Fruit fly (Drosophila melanogaster): ENCODE measurements around the gene Cyp4ac2.

Gene Cyp4ac2

DNA sequence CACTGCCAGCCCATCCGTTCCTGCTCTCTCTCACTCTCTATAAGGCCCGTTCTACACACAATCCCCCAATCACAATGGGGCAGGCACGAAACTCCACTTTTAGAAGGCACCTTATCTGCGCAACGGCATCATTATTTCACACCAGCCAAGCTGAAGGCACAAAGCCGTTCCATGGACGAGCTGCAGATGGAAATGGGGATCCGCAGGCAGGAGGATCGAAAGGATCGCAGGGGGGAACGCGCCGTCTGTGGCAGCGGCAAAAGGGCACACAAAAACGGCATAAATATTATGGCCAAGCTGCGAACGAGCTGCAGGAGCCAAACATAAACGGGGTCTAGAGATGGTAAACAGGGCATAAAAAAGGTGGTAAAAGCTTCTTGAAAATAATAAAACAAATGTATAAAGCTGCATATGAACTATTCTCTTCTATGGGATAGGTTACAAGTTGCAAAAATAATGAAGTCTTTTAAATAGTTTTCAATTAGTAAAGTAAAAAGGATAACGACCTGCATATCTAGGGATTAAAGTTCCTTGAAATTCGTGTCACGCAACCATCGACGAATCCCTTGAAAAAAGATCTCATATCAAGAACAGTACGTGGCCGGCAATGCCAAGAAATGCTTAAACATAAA is 13.7 kb upstream of the Cyp4ac2 start:
- TF ChIP-seq CG5204 (GFP tag; optimal IDR thresholded peaks at IDR 0.05) (no peak), CG11617 (GFP tag; optimal IDR thresholded peaks at IDR 0.05) (no peak), bab1 (GFP tag; optimal IDR thresholded peaks at IDR 0.05) (no peak), CG7101 (tag; optimal IDR thresholded peaks at IDR 0.05) (no peak), kay (GFP tag; ENCODE audit: borderline replicate concordance) (no peak), Crg-1 (GFP tag; optimal IDR thresholded peaks at IDR 0.05) (no peak), cnc (optimal IDR thresholded peaks at IDR 0.05) (no peak), CG12768 (GFP tag; optimal IDR thresholded peaks at IDR 0.05) (no peak), Hr96 (GFP tag; optimal IDR thresholded peaks at IDR 0.05) (no peak), CG1620 (GFP tag; optimal IDR thresholded peaks at IDR 0.05) (no peak), CG33017 (tag; optimal IDR thresholded peaks at IDR 0.05) (no peak), toe (GFP tag; optimal IDR thresholded peaks at IDR 0.05) (no peak), cic (GFP tag; optimal IDR thresholded peaks at IDR 0.05) (no peak), Mnt (GFP tag; optimal IDR thresholded peaks at IDR 0.05) (no peak), Clk (GFP tag; optimal IDR thresholded peaks at IDR 0.05) (no peak), CG7045 (GFP tag; optimal IDR thresholded peaks at IDR 0.05) (no peak), pad (GFP tag; optimal IDR thresholded peaks at IDR 0.05) (no peak), CG14711 (tag; optimal IDR thresholded peaks at IDR 0.05) (no peak)

DNA sequence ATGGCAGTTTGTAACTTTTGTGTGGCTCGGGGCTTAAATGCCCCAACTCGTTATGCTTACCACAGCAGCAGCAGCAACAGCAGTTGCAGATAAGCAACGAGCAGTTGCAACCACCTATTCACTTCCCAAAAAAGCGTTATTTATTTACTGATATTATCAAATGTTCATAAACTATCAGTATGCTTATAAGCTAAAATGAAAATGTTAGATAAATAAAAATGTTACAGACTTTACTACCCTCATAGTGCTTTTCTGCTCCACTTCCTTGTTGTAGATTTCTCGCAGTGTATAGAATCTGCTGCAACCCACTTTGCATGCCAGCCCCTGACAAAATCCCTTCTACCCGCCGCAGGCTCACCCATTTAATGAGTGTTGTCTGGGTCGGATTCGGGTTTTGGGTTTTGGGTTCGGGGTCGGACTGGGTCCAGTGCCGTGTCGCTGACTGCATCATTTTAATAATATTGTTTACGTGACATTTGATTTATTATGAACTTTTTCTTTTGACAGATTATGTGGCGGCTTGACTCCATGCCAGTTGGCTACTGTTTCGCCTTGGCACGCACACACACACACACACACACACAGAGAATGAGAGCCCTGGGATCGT is 12.0 kb upstream of the Cyp4ac2 start:
- TF ChIP-seq cic (GFP tag; optimal IDR thresholded peaks at IDR 0.05) = no peak
- no peak for TF ChIP-seq cnc (optimal IDR thresholded peaks at IDR 0.05)

DNA sequence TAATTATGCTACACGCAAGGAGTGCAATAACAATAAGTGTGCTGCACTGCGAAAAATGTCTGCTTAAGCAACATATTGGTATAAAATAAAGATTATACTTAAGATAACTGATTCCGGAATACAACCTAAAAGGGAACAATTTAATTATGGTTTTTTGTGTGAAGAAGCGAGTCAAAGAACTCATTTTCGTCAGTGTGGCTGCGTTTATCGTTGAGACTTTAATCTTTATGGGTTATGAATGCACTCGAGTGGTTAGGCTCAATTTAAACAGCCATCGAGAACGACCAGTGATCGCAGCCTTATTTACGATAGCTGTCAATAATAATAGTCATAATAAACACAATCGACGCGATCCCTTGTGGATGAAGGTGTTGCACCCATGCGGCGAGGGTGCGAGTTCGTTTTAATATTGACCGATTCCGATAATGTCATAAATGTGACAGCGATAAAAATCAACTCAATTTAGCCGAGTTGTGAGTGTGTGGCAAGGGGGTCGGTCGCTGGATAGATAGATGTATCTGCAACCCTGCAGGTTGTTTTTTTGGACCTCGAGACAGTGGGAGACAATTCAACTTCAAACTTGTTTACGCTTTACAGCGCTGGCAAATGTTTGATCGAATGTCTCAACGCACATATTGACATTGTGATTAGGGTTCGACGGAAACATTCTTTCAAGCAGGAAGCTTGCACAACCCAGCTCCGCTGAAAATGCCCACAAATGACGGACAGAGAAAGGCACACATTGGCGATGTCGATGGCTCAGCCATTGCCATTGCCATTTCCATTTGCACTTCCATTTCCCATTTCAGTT is 10.0 kb upstream of the Cyp4ac2 start:
- TF ChIP-seq Clk (GFP tag; optimal IDR thresholded peaks at IDR 0.05) (no peak), Hr96 (GFP tag; optimal IDR thresholded peaks at IDR 0.05) (peak; percentile 33), CG12768 (GFP tag; optimal IDR thresholded peaks at IDR 0.05) (peak; percentile 17), CG7101 (tag; optimal IDR thresholded peaks at IDR 0.05) (peak; percentile 54), CG11617 (GFP tag; optimal IDR thresholded peaks at IDR 0.05) (peak; percentile 23), cnc (optimal IDR thresholded peaks at IDR 0.05) (no peak), toe (GFP tag; optimal IDR thresholded peaks at IDR 0.05) (no peak), tj (GFP tag; optimal IDR thresholded peaks at IDR 0.05) (no peak), CG1620 (GFP tag; optimal IDR thresholded peaks at IDR 0.05) (no peak), bab1 (GFP tag; optimal IDR thresholded peaks at IDR 0.05) (no peak), Mnt (GFP tag; optimal IDR thresholded peaks at IDR 0.05) (no peak), CG14711 (tag; optimal IDR thresholded peaks at IDR 0.05) (no peak), Crg-1 (GFP tag; optimal IDR thresholded peaks at IDR 0.05) (peak; percentile 10), pad (GFP tag; optimal IDR thresholded peaks at IDR 0.05) (peak; percentile 53), kay (GFP tag; ENCODE audit: borderline replicate concordance) (no peak), CG5204 (GFP tag; optimal IDR thresholded peaks at IDR 0.05) (peak; percentile 40), CG7045 (GFP tag; optimal IDR thresholded peaks at IDR 0.05) (peak; percentile 20), CG33017 (tag; optimal IDR thresholded peaks at IDR 0.05) (peak; percentile 23), cic (GFP tag; optimal IDR thresholded peaks at IDR 0.05) (peak; percentile 69), ovo (GFP tag; optimal IDR thresholded peaks at IDR 0.05) (peak; percentile 58)

DNA sequence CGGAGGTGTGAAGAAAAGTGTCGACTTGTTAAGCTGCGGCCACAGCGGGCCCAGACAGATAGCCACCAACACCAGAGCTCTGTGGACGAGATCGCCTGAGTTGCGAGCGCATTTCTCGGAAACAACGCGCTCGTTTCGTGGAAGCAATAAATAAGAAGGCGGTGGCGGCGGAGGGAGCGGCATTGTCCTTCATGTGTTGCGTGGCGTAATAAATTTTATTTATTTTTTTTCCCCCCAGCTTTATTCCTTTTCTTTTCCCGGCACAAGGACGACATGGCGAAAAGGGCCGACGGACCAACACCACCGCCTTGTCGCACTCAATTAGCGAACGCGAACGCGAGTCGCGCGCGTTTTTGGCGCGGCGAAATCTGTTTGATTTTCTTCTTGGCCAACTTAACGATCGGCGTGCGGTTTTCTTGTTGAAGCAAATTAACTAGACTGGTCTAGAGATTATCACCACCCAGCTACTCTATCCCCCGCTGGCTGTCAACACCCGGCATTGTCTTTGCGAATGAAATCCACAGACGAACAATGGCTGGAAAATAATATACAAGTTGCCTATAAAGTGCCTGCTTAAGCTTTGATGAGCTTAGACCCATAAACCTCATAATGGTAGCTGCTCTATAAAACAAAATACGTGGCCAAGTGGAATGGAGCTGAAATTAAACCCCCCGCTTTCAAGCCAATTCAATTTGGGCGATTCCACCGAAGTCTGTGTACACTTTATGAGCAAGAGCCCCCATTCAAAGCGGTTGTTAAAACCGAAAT is 6.9 kb upstream of the Cyp4ac2 start:
- TF ChIP-seq CG1620 (GFP tag; optimal IDR thresholded peaks at IDR 0.05) (no peak), CG7101 (tag; optimal IDR thresholded peaks at IDR 0.05) (no peak), cnc (optimal IDR thresholded peaks at IDR 0.05) (no peak), Clk (GFP tag; optimal IDR thresholded peaks at IDR 0.05) (no peak), bab1 (GFP tag; optimal IDR thresholded peaks at IDR 0.05) (no peak), ovo (GFP tag; optimal IDR thresholded peaks at IDR 0.05) (no peak)

DNA sequence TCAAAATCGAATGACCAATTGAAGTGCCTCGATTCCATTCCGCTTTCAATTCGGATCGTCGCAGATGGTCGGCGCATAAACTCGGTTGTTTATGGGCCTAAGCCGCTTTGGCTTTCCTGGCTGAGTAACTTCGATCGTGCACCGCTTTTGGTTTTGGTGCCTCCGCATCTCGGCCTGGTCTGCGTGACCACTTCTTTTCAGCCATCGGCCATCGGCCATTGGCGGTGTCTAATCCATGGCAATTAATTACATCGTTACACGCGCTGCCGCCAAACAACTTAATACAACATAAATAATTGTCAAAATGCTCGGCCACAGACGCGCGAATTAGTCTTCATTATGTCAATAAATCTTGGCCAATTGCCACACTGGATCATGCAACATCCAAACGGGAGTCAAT is 5.9 kb upstream of the Cyp4ac2 start:
- TF ChIP-seq Mnt (GFP tag; optimal IDR thresholded peaks at IDR 0.05) (no peak), toe (GFP tag; optimal IDR thresholded peaks at IDR 0.05) (no peak), CG33017 (tag; optimal IDR thresholded peaks at IDR 0.05) (no peak), ovo (GFP tag; optimal IDR thresholded peaks at IDR 0.05) (no peak), pad (GFP tag; optimal IDR thresholded peaks at IDR 0.05) (no peak), CG5204 (GFP tag; optimal IDR thresholded peaks at IDR 0.05) (no peak), CG7101 (tag; optimal IDR thresholded peaks at IDR 0.05) (no peak), cic (GFP tag; optimal IDR thresholded peaks at IDR 0.05) (no peak), Clk (GFP tag; optimal IDR thresholded peaks at IDR 0.05) (no peak), bab1 (GFP tag; optimal IDR thresholded peaks at IDR 0.05) (no peak), CG1620 (GFP tag; optimal IDR thresholded peaks at IDR 0.05) (no peak), tj (GFP tag; optimal IDR thresholded peaks at IDR 0.05) (no peak), cnc (optimal IDR thresholded peaks at IDR 0.05) (no peak)

Measured in whole organism, adult.